Worm (Caenorhabditis elegans) whole organism, mixed stage, embryonic: ENCODE data around the gene spop-1.

ENCODE experiments used
- M03D4.4 ChIP-seq: sonication (generic microtip); optimal IDR thresholded peaks from 2 replicates; lab custom pipeline; 2017; ENCODE audit warnings: mild to moderate bottlenecking, missing genetic modification characterization, missing compliant biosample characterization
- bed-3 ChIP-seq: fragments of 200-800 bp; sonication (Bioruptor generic); optimal IDR thresholded peaks from 3 replicates; lab custom pipeline; 2018; ENCODE audit warnings: mild to moderate bottlenecking, missing genetic modification characterization, moderate library complexity, missing compliant biosample characterization
- blmp-1 ChIP-seq: fragments of 150-350 bp; optimal IDR thresholded peaks from 2 replicates; lab custom pipeline; 2014; ENCODE audit warnings: missing biosample characterization, missing genetic modification characterization
- ceh-39 ChIP-seq: fragments of 150-350 bp; optimal IDR thresholded peaks from 2 replicates; lab custom pipeline; 2014; ENCODE audit warnings: missing biosample characterization, missing genetic modification characterization
- ceh-43 ChIP-seq: fragments of 200-800 bp; sonication (Bioruptor generic); optimal IDR thresholded peaks from 2 replicates; lab custom pipeline; 2018; ENCODE audit warnings: mild to moderate bottlenecking, missing genetic modification characterization, moderate library complexity, missing compliant biosample characterization
- ces-1 ChIP-seq: fragments of 150-350 bp; optimal IDR thresholded peaks from 2 replicates; lab custom pipeline; 2014; ENCODE audit warnings: missing biosample characterization, missing genetic modification reagents, missing genetic modification characterization
- cnd-1 ChIP-seq: fragments of 200-800 bp; sonication (Bioruptor generic); optimal IDR thresholded peaks from 2 replicates; lab custom pipeline; 2018; ENCODE audit warnings: mild to moderate bottlenecking, missing genetic modification characterization, missing compliant biosample characterization
- drap-1 ChIP-seq: fragments of 200-800 bp; sonication (Bioruptor generic); optimal IDR thresholded peaks from 3 replicates; lab custom pipeline; 2018; ENCODE audit warnings: mild to moderate bottlenecking, missing genetic modification characterization, missing compliant biosample characterization
- elt-1 ChIP-seq: sonication (generic microtip); optimal IDR thresholded peaks from 2 replicates; lab custom pipeline; 2017; ENCODE audit warnings: missing genetic modification characterization, mild to moderate bottlenecking, missing compliant biosample characterization, antibody characterized with exemption, moderate library complexity, borderline replicate concordance; ENCODE audit not compliant: insufficient read depth
- flh-1 ChIP-seq: fragments of 200-800 bp; sonication (Bioruptor generic); optimal IDR thresholded peaks from 2 replicates; lab custom pipeline; 2018; ENCODE audit warnings: mild to moderate bottlenecking, missing genetic modification characterization, moderate library complexity, missing compliant biosample characterization
- ham-2 ChIP-seq: fragments of 200-800 bp; sonication (Bioruptor generic); optimal IDR thresholded peaks from 2 replicates; lab custom pipeline; 2018; ENCODE audit warnings: mild to moderate bottlenecking, missing genetic modification characterization, missing compliant biosample characterization
- hlh-1 ChIP-seq: fragments of 150-350 bp; optimal IDR thresholded peaks from 2 replicates; lab custom pipeline; 2014; ENCODE audit warnings: missing biosample characterization, missing genetic modification reagents, missing genetic modification characterization
- lin-13 ChIP-seq: fragments of 150-350 bp; optimal IDR thresholded peaks from 2 replicates; lab custom pipeline; 2014; ENCODE audit warnings: missing biosample characterization, missing genetic modification characterization
- lin-32 ChIP-seq: fragments of 200-800 bp; sonication (Bioruptor generic); optimal IDR thresholded peaks from 2 replicates; lab custom pipeline; 2018; ENCODE audit warnings: mild to moderate bottlenecking, missing genetic modification characterization, missing compliant biosample characterization
- lsy-2 ChIP-seq: fragments of 150-350 bp; optimal IDR thresholded peaks from 2 replicates; lab custom pipeline; 2014; ENCODE audit warnings: missing biosample characterization, missing genetic modification characterization
- mab-5 ChIP-seq: fragments of 150-350 bp; optimal IDR thresholded peaks from 2 replicates; lab custom pipeline; 2014; ENCODE audit warnings: missing biosample characterization, missing genetic modification characterization
- mep-1 ChIP-seq: fragments of 150-350 bp; optimal IDR thresholded peaks from 2 replicates; lab custom pipeline; 2017; ENCODE audit warnings: missing biosample characterization, missing genetic modification reagents, missing genetic modification characterization, inconsistent platforms
- mls-2 ChIP-seq: sonication (generic microtip); optimal IDR thresholded peaks from 2 replicates; lab custom pipeline; 2016; ENCODE audit warnings: mild to moderate bottlenecking, missing genetic modification characterization, moderate library complexity, missing compliant biosample characterization
- nhr-12 ChIP-seq: fragments of 150-350 bp; optimal IDR thresholded peaks from 2 replicates; lab custom pipeline; 2014; ENCODE audit warnings: missing biosample characterization, missing genetic modification characterization
- nhr-2 ChIP-seq: fragments of 150-350 bp; optimal IDR thresholded peaks from 2 replicates; lab custom pipeline; 2014; ENCODE audit warnings: missing biosample characterization, missing genetic modification characterization
- nhr-237 ChIP-seq: fragments of 150-350 bp; optimal IDR thresholded peaks from 2 replicates; lab custom pipeline; 2014; ENCODE audit warnings: missing biosample characterization, missing genetic modification characterization
- nhr-76 ChIP-seq: sonication (generic microtip); optimal IDR thresholded peaks from 2 replicates; lab custom pipeline; 2017; ENCODE audit warnings: missing biosample characterization, missing genetic modification characterization
- sem-2 ChIP-seq: fragments of 200-800 bp; sonication (Bioruptor generic); optimal IDR thresholded peaks from 2 replicates; lab custom pipeline; 2018; ENCODE audit warnings: mild to moderate bottlenecking, missing genetic modification characterization, missing compliant biosample characterization
- snpc-4 ChIP-seq: fragments of 150-350 bp; optimal IDR thresholded peaks from 2 replicates; lab custom pipeline; 2014; ENCODE audit warnings: missing biosample characterization, missing genetic modification characterization
- sptf-1 ChIP-seq: sonication (generic microtip); optimal IDR thresholded peaks from 2 replicates; lab custom pipeline; 2017; ENCODE audit warnings: mild to moderate bottlenecking, missing genetic modification characterization, moderate library complexity, missing compliant biosample characterization
- tbx-8 ChIP-seq: fragments of 200-800 bp; sonication (Bioruptor generic); optimal IDR thresholded peaks from 2 replicates; lab custom pipeline; 2018; ENCODE audit warnings: mild to moderate bottlenecking, missing genetic modification characterization, moderate library complexity, missing compliant biosample characterization
- unc-120 ChIP-seq: sonication (generic microtip); optimal IDR thresholded peaks from 2 replicates; lab custom pipeline; 2017; ENCODE audit warnings: missing genetic modification characterization, missing compliant biosample characterization; ENCODE audit not compliant: poor library complexity, severe bottlenecking
- unc-39 ChIP-seq: fragments of 150-350 bp; optimal IDR thresholded peaks from 2 replicates; lab custom pipeline; 2014; ENCODE audit warnings: missing biosample characterization, missing genetic modification characterization
- unc-62 ChIP-seq: fragments of 150-350 bp; optimal IDR thresholded peaks from 2 replicates; lab custom pipeline; 2014; ENCODE audit warnings: missing biosample characterization, missing genetic modification reagents, missing genetic modification characterization
- zip-8 ChIP-seq: fragments of 150-350 bp; optimal IDR thresholded peaks from 2 replicates; lab custom pipeline; 2014; ENCODE audit warnings: missing biosample characterization, missing genetic modification characterization
- ztf-11 ChIP-seq: fragments of 150-350 bp; optimal IDR thresholded peaks from 2 replicates; lab custom pipeline; 2014; ENCODE audit warnings: missing biosample characterization, missing genetic modification characterization

Gene spop-1

ce11 chrIII:10083242-10083641 is 14.6 kb downstream of the spop-1 start, which contains the start of gene T16H12.3:
TSS of gene T16H12.3 (minus strand) at chrIII:10083292.
- no peak for TF ChIP-seq blmp-1 (tag; lab: Kevin White, UChicago)
- TF ChIP-seq mab-5 (tag; lab: Kevin White, UChicago) = no peak
- no peak for TF ChIP-seq unc-62 (GFP tag; lab: Kevin White, UChicago)
- no peak for TF ChIP-seq mep-1 (tag; lab: Kevin White, UChicago)
- no peak for TF ChIP-seq nhr-76
- no peak for TF ChIP-seq sem-2
- no peak for TF ChIP-seq mls-2 (tag; lab: Kevin White, UChicago)
- TF ChIP-seq elt-1 (tag; lab: Kevin White, UChicago) = no peak
- TF ChIP-seq ces-1 (GFP tag; lab: Kevin White, UChicago) = no peak
- TF ChIP-seq nhr-12 (tag; lab: Kevin White, UChicago) = no peak
- no peak for TF ChIP-seq lin-13 (tag; lab: Kevin White, UChicago)
- no peak for TF ChIP-seq drap-1 (GFP tag; lab: Kevin White, UChicago)
- TF ChIP-seq lin-32 (GFP tag; lab: Kevin White, UChicago) = no peak
- no peak for TF ChIP-seq cnd-1 (tag; lab: Kevin White, UChicago)

- no peak for TF ChIP-seq ces-1 (GFP tag; lab: Kevin White, UChicago)
- TF ChIP-seq bed-3 (GFP tag; lab: Kevin White, UChicago) = no peak
- TF ChIP-seq blmp-1 (tag; lab: Kevin White, UChicago) = no peak
- TF ChIP-seq unc-120 (tag; lab: Kevin White, UChicago) = no peak
- no peak for TF ChIP-seq M03D4.4 (tag; lab: Kevin White, UChicago)
- no peak for TF ChIP-seq unc-39 (tag; lab: Kevin White, UChicago)
Observed at ce11 chrIII:10078784-10079183, 19.1 kb downstream of the spop-1 start.

DNA sequence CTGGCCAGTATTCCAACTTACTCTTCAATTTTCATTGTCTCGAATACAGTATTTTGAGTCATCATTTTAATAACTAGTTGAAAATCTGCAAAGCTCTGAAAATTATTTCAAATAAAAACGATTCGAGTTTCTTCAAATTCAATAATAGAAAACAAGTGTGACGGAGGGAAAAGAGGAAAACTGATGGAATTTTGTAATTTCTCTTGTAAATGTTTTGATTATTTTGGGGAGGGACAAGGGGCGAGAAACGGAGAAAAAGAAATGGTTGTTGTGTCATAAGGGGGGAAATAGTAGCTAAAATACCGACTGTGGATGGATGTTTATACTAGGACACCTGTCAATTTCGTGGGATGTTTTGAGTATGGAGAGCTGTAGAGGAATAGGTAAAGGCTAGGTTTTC is 19.7 kb downstream of the spop-1 start, which contains the start of gene T16G12.9:
Gene T16G12.9, minus strand, starts transcription at position 101 of the 400 bp plus-strand sequence.
- TF ChIP-seq nhr-76 (no peak), mep-1 (tag; lab: Kevin White, UChicago) (no peak), ztf-11 (tag; lab: Kevin White, UChicago) (no peak), zip-8 (tag; lab: Kevin White, UChicago) (no peak), M03D4.4 (tag; lab: Kevin White, UChicago) (no peak), lsy-2 (tag; lab: Kevin White, UChicago) (no peak), ceh-43 (GFP tag; lab: Kevin White, UChicago) (no peak), nhr-2 (tag; lab: Kevin White, UChicago) (no peak), ham-2 (GFP tag; lab: Kevin White, UChicago) (no peak)

DNA sequence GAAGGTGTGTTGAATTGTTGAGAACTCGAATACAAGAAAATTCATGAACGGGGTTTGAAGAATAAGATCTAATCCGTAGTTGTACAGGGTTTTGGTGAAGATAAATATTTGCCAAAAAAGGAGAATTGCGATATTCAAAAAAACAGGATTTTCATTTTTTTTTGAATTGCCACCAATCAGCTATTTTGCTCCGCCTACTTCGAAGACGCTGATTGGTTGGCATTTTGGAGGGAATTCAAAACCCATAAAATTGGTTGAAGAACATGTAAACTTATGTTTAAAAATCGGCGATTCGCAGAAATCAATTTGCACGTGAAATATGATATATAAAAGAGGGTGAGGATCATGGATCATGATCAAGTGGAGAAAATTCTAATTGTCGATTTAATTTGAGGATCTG is 21.8 kb downstream of the spop-1 start:
- TF ChIP-seq blmp-1 (tag; lab: Kevin White, UChicago) (no peak), mls-2 (tag; lab: Kevin White, UChicago) (no peak), nhr-237 (tag; lab: Kevin White, UChicago) (no peak), elt-1 (tag; lab: Kevin White, UChicago) (no peak), nhr-2 (tag; lab: Kevin White, UChicago) (no peak), lin-13 (tag; lab: Kevin White, UChicago) (no peak), bed-3 (GFP tag; lab: Kevin White, UChicago) (no peak), tbx-8 (GFP tag; lab: Kevin White, UChicago) (no peak), mep-1 (tag; lab: Kevin White, UChicago) (no peak), cnd-1 (tag; lab: Kevin White, UChicago) (no peak), mab-5 (tag; lab: Kevin White, UChicago) (no peak), M03D4.4 (tag; lab: Kevin White, UChicago) (no peak), nhr-12 (tag; lab: Kevin White, UChicago) (no peak), nhr-76 (no peak), unc-120 (tag; lab: Kevin White, UChicago) (no peak), sem-2 (no peak), sptf-1 (no peak)

ce11 chrIII:10069278-10069677 is 28.6 kb downstream of the spop-1 start, which contains the start of gene T16G12.6:
TSS of gene T16G12.6 (plus strand) at chrIII:10069578.
- TF ChIP-seq lin-13 (tag; lab: Kevin White, UChicago) (no peak), flh-1 (no peak), nhr-237 (tag; lab: Kevin White, UChicago) (no peak), snpc-4 (no peak), M03D4.4 (tag; lab: Kevin White, UChicago) (no peak), unc-39 (tag; lab: Kevin White, UChicago) (no peak), ceh-39 (no peak), ceh-43 (GFP tag; lab: Kevin White, UChicago) (no peak), hlh-1 (tag; lab: Kevin White, UChicago) (no peak), lin-32 (GFP tag; lab: Kevin White, UChicago) (no peak)
